Worm (Caenorhabditis elegans): ENCODE data around the gene Y34B4A.2.

Y34B4A.2 gene

ce11 chrX:5321563-5321962 lies 42.3 kb downstream of the Y34B4A.2 start:
- TF ChIP-seq him-1 (tag; optimal IDR thresholded peaks at IDR 0.05) (no peak), W03F9.2 (tag; optimal IDR thresholded peaks at IDR 0.05) (no peak), dao-5 (tag; optimal IDR thresholded peaks at IDR 0.05) (no peak)

DNA sequence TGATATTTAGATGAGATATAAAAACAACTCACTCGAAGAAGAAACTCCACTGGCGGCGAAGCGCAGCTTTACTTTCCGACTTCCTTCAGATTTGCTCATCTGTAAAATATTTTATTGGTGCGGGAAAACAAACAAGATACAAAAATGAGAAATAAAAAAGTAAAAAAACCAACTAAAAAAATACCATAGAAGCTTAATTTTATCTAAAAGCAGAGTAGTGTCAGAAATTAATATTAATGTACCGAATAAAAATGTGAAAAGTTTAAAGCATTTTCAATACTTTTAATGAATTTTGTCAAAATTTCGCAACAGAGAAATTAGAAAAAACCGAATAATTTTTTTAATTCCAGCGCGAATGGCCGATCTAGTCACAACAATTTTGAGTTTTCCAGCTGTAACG lies 44.0 kb downstream of the Y34B4A.2 start, which contains the start of gene sto-2:
sto-2 (minus strand) TSS at position 101 of the 400 bp plus-strand sequence.
- TF ChIP-seq W03F9.2 (tag; optimal IDR thresholded peaks at IDR 0.05) (no peak), dao-5 (tag; optimal IDR thresholded peaks at IDR 0.05) (no peak), him-1 (tag; optimal IDR thresholded peaks at IDR 0.05) (no peak)

DNA sequence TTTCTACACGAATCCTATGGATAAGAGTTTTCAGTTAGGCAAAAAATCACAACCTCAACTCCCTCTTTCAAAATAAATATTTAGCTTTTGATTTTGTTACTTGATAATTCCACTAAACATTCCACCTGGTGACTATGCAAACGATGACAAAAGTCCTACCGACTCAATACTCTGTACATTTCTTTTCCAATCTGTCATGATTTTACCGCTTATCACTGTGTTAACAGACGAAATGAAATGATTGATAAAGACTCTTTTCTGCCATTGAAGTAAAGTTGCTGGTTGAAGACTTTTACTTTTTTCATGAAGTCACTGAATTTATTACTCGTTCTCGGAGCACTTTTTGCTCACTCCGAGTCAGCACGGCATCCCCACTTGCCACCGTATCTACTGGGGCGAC lies 49.9 kb downstream of the Y34B4A.2 start, which contains the start of gene C26B9.5:
C26B9.5 (plus strand) TSS at position 244 of the 400 bp plus-strand sequence.
- no peak for TF ChIP-seq him-1 (tag; optimal IDR thresholded peaks at IDR 0.05)
- TF ChIP-seq W03F9.2 (tag; optimal IDR thresholded peaks at IDR 0.05), result no peak
- no peak for TF ChIP-seq dao-5 (tag; optimal IDR thresholded peaks at IDR 0.05)

- no peak for TF ChIP-seq him-1 (tag; optimal IDR thresholded peaks at IDR 0.05)
- no peak for TF ChIP-seq W03F9.2 (tag; optimal IDR thresholded peaks at IDR 0.05)
- no peak for TF ChIP-seq dao-5 (tag; optimal IDR thresholded peaks at IDR 0.05)
These were observed 51.5 kb downstream of the Y34B4A.2 start for ce11 chrX:5330765-5331164.
